Worm (Caenorhabditis elegans) whole organism, L2 larva: ENCODE measurements around the gene strd-1.

ENCODE experiments used
- C34F6.9 ChIP-seq: fragments of 150-350 bp; optimal IDR thresholded peaks from 2 replicates; lab custom pipeline; 2014; ENCODE audit warnings: missing biosample characterization, missing genetic modification characterization
- R02D3.7 ChIP-seq: fragments of 150-350 bp; optimal IDR thresholded peaks from 2 replicates; lab custom pipeline; 2014; ENCODE audit warnings: missing biosample characterization, missing genetic modification characterization
- ZK546.5 ChIP-seq: sonication (generic microtip); optimal IDR thresholded peaks from 2 replicates; lab custom pipeline; 2017; ENCODE audit warnings: missing biosample characterization, missing genetic modification characterization
- alr-1 ChIP-seq: fragments of 150-350 bp; optimal IDR thresholded peaks from 2 replicates; lab custom pipeline; 2014; ENCODE audit warnings: missing biosample characterization, missing genetic modification characterization
- aly-2 ChIP-seq: fragments of 150-350 bp; optimal IDR thresholded peaks from 2 replicates; lab custom pipeline; 2014; ENCODE audit warnings: missing biosample characterization, missing genetic modification characterization
- blmp-1 ChIP-seq: sonication (generic microtip); optimal IDR thresholded peaks from 2 replicates; lab custom pipeline; 2017; ENCODE audit warnings: missing genetic modification characterization, mild to moderate bottlenecking, missing compliant biosample characterization, antibody characterized with exemption, moderate library complexity; ENCODE audit not compliant: insufficient read depth
- ceh-16 ChIP-seq: fragments of 150-350 bp; optimal IDR thresholded peaks from 2 replicates; lab custom pipeline; 2014; ENCODE audit warnings: missing biosample characterization, missing genetic modification characterization
- crh-2 ChIP-seq: sonication (generic microtip); optimal IDR thresholded peaks from 2 replicates; lab custom pipeline; 2017; ENCODE audit warnings: missing biosample characterization, missing genetic modification characterization
- egl-27 ChIP-seq: sonication (generic microtip); optimal IDR thresholded peaks from 3 replicates; lab custom pipeline; 2017; ENCODE audit warnings: missing biosample characterization, missing genetic modification reagents, missing genetic modification characterization
- elt-1 ChIP-seq: fragments of 150-350 bp; optimal IDR thresholded peaks from 2 replicates; lab custom pipeline; 2014; ENCODE audit warnings: missing biosample characterization, missing genetic modification characterization
- elt-3 ChIP-seq: sonication (generic microtip); optimal IDR thresholded peaks from 2 replicates; lab custom pipeline; 2017; ENCODE audit warnings: missing biosample characterization, missing genetic modification characterization
- gmeb-1 ChIP-seq: fragments of 150-350 bp; optimal IDR thresholded peaks from 2 replicates; lab custom pipeline; 2014; ENCODE audit warnings: missing biosample characterization, missing genetic modification characterization
- lin-11 ChIP-seq: fragments of 150-350 bp; sonication (generic microtip); optimal IDR thresholded peaks from 2 replicates; lab custom pipeline; 2014; ENCODE audit warnings: missing biosample characterization, missing genetic modification characterization, inconsistent platforms, mixed read lengths
- lin-13 ChIP-seq: fragments of 150-350 bp; optimal IDR thresholded peaks from 2 replicates; lab custom pipeline; 2014; ENCODE audit warnings: missing biosample characterization, missing genetic modification reagents, missing genetic modification characterization
- lsy-2 ChIP-seq, 2 experiments: fragments of 150-350 bp in 1 of 2; sonication (generic microtip) in 1 of 2; optimal IDR thresholded peaks; 2 replicates each; lab custom pipeline; 2014 to 2017; ENCODE audit warnings: missing biosample characterization in 2 of 2, missing genetic modification characterization in 2 of 2
- mab-5 ChIP-seq: fragments of 150-350 bp; optimal IDR thresholded peaks from 2 replicates; lab custom pipeline; 2014; ENCODE audit warnings: missing biosample characterization, missing genetic modification characterization
- mbf-1 ChIP-seq: sonication (generic microtip); optimal IDR thresholded peaks from 2 replicates; lab custom pipeline; 2017; ENCODE audit warnings: missing biosample characterization, missing genetic modification characterization
- mdl-1 ChIP-seq, 2 experiments: fragments of 150-350 bp in 1 of 2; sonication (generic microtip) in 1 of 2; optimal IDR thresholded peaks; 2 replicates each; lab custom pipeline; 2017; ENCODE audit warnings: missing biosample characterization in 2 of 2, missing genetic modification characterization in 2 of 2
- nhr-10 ChIP-seq: sonication (generic microtip); optimal IDR thresholded peaks from 2 replicates; lab custom pipeline; 2017; ENCODE audit warnings: missing biosample characterization, missing genetic modification characterization
- nhr-11 ChIP-seq: fragments of 150-350 bp; optimal IDR thresholded peaks from 2 replicates; lab custom pipeline; 2014; ENCODE audit warnings: missing biosample characterization, missing genetic modification characterization
- nhr-12 ChIP-seq: fragments of 150-350 bp; optimal IDR thresholded peaks from 2 replicates; lab custom pipeline; 2014; ENCODE audit warnings: missing biosample characterization, missing genetic modification characterization
- nhr-129 ChIP-seq: fragments of 150-350 bp; optimal IDR thresholded peaks from 2 replicates; lab custom pipeline; 2014; ENCODE audit warnings: missing biosample characterization, missing genetic modification characterization
- nhr-21 ChIP-seq: fragments of 150-350 bp; optimal IDR thresholded peaks from 2 replicates; lab custom pipeline; 2014; ENCODE audit warnings: missing biosample characterization, missing genetic modification characterization
- nhr-25 ChIP-seq: fragments of 150-350 bp; sonication (generic microtip); optimal IDR thresholded peaks from 3 replicates; lab custom pipeline; 2014; ENCODE audit warnings: missing biosample characterization, missing genetic modification characterization
- nhr-6 ChIP-seq: fragments of 150-350 bp; optimal IDR thresholded peaks from 2 replicates; lab custom pipeline; 2014; ENCODE audit warnings: missing biosample characterization, missing genetic modification characterization
- peb-1 ChIP-seq: fragments of 150-350 bp; optimal IDR thresholded peaks from 2 replicates; lab custom pipeline; 2014; ENCODE audit warnings: missing biosample characterization, missing genetic modification characterization
- sem-4 ChIP-seq: fragments of 150-350 bp; optimal IDR thresholded peaks from 2 replicates; lab custom pipeline; 2014; ENCODE audit warnings: missing biosample characterization, missing genetic modification reagents, missing genetic modification characterization
- skn-1 ChIP-seq: sonication (generic microtip); optimal IDR thresholded peaks from 2 replicates; lab custom pipeline; 2017; ENCODE audit warnings: missing biosample characterization, missing genetic modification characterization
- sma-3 ChIP-seq: sonication (generic microtip); optimal IDR thresholded peaks from 2 replicates; lab custom pipeline; 2016; ENCODE audit warnings: missing genetic modification reagents, missing genetic modification characterization, missing compliant biosample characterization
- sma-9 ChIP-seq, 2 experiments: fragments of 150-350 bp in 1 of 2; sonication (generic microtip) in 1 of 2; optimal IDR thresholded peaks; 2 replicates each; lab custom pipeline; 2014 to 2016; ENCODE audit warnings: missing genetic modification characterization in 2 of 2, mild to moderate bottlenecking in 1 of 2, missing biosample characterization in 1 of 2, missing compliant biosample characterization in 1 of 2, missing genetic modification reagents in 1 of 2, moderate library complexity in 1 of 2
- unc-39 ChIP-seq: fragments of 150-350 bp; optimal IDR thresholded peaks from 2 replicates; lab custom pipeline; 2014; ENCODE audit warnings: missing biosample characterization, missing genetic modification characterization
- unc-55 ChIP-seq: fragments of 150-350 bp; sonication (generic microtip); optimal IDR thresholded peaks from 3 replicates; lab custom pipeline; 2014; ENCODE audit warnings: missing biosample characterization, missing genetic modification reagents, missing genetic modification characterization
- unc-62 ChIP-seq: fragments of 150-350 bp; optimal IDR thresholded peaks from 2 replicates; lab custom pipeline; 2014; ENCODE audit warnings: missing biosample characterization, missing genetic modification reagents, missing genetic modification characterization
- zag-1 ChIP-seq: fragments of 150-350 bp; optimal IDR thresholded peaks from 2 replicates; lab custom pipeline; 2014; ENCODE audit warnings: missing biosample characterization, missing genetic modification characterization
- ztf-1 ChIP-seq: fragments of 200-800 bp; sonication (Bioruptor generic); conservative IDR thresholded peaks from 2 replicates; pipeline ENCODE4 v1.3.6; 2022; ENCODE audit warnings: missing genetic modification characterization, missing compliant biosample characterization
- ztf-11 ChIP-seq: sonication (generic microtip); optimal IDR thresholded peaks from 2 replicates; lab custom pipeline; 2017; ENCODE audit warnings: missing biosample characterization, missing genetic modification characterization
- ztf-4 ChIP-seq: fragments of 150-350 bp; optimal IDR thresholded peaks from 2 replicates; lab custom pipeline; 2014; ENCODE audit warnings: missing biosample characterization, missing genetic modification characterization

strd-1 gene

ce11 chrIII:10921474-10921873, 25.8 kb upstream of the strd-1 start:
- TF ChIP-seq nhr-6 (tag; lab: Kevin White, UChicago) (no peak), ztf-1 (GFP tag; lab: Robert Waterston, UW) (no peak), mab-5 (tag; lab: Kevin White, UChicago) (no peak), blmp-1 (tag; lab: Kevin White, UChicago) (no peak), aly-2 (no peak), nhr-12 (no peak)

ce11 chrIII:10923539-10923938, 23.7 kb upstream of the strd-1 start:
- TF ChIP-seq ZK546.5, result no peak
- TF ChIP-seq gmeb-1 (tag; lab: Kevin White, UChicago), result no peak
- TF ChIP-seq zag-1 (tag; lab: Kevin White, UChicago), result no peak
- no peak for TF ChIP-seq nhr-6 (tag; lab: Kevin White, UChicago)
- TF ChIP-seq nhr-21 (tag; lab: Kevin White, UChicago), result no peak
- TF ChIP-seq lin-13 (GFP tag; lab: Kevin White, UChicago), result no peak
- no peak for TF ChIP-seq ztf-1 (GFP tag; lab: Robert Waterston, UW)
- TF ChIP-seq alr-1, result no peak
- no peak for TF ChIP-seq elt-1
- TF ChIP-seq peb-1 (tag; lab: Kevin White, UChicago), result no peak
- no peak for TF ChIP-seq nhr-25 (tag; lab: Kevin White, UChicago)
- TF ChIP-seq skn-1 (tag; lab: Kevin White, UChicago), result no peak
- TF ChIP-seq mbf-1, result no peak
- TF ChIP-seq mab-5 (tag; lab: Kevin White, UChicago), result no peak
- no peak for TF ChIP-seq aly-2

DNA sequence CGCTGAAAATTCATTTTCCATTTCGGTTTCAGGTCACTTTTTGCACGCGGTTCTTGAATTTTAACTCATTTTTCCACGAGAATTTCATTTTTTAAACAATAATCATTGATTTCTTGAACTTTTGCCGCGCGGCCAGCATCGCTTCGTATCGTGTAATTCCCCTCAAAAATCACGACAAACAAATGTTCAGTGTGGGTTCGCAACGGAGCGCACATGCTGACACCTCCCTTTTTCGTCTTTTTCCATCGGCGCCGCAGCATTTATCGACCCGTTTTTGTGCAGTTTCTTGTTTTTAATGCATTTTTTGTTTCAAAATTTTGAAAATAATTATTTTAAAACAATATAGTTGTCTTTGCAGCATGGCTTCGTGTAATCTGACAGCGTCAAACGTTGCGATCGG, 16.4 kb upstream of the strd-1 start, which contains the start of gene M142.5:
Gene M142.5, plus strand, starts transcription at position 352 of the 400 bp plus-strand sequence.
- TF ChIP-seq sma-3 (GFP tag; lab: Kevin White, UChicago) (peak; percentile 22), unc-55 (GFP tag; lab: Kevin White, UChicago) (peak; percentile 39), mdl-1 (tag; optimal IDR thresholded peaks at IDR 0.05; lab: Kevin White, UChicago) (no peak), C34F6.9 (tag; lab: Kevin White, UChicago) (peak; percentile 47), nhr-6 (tag; lab: Kevin White, UChicago) (no peak), ztf-1 (GFP tag; lab: Robert Waterston, UW) (no peak), nhr-12 (no peak), unc-62 (GFP tag; lab: Kevin White, UChicago) (no peak), lsy-2 (tag; optimal IDR thresholded peaks at IDR 0.05; lab: Kevin White, UChicago) (peak in 1 of 2 experiments; percentile 34), nhr-21 (tag; lab: Kevin White, UChicago) (no peak), sma-9 (GFP tag; optimal IDR thresholded peaks at IDR 0.05; lab: Kevin White, UChicago) (no peak), sma-9 (tag; optimal IDR thresholded peaks at IDR 0.05; lab: Kevin White, UChicago) (no peak), gmeb-1 (tag; lab: Kevin White, UChicago) (no peak)
- TF ChIP-seq, all 48 proteins: peak for 4

DNA sequence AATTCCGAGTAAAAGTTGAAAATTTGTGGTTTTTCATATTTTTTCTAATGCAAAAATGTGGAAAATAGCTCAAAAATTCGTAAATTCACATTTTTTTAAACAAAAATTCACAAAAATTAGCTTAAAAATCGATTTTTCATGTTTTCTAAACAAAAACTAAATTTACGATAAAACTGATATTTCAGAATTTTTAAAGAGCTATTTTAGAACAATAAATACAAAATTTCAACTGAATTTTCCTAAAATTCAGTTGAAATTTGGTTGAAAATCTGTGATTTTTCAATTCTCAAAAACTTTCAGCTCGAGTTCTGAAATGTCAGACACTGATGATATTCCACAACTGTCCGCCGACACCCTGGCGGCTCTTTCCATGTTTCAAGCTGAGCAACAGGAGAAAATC, 13.9 kb upstream of the strd-1 start, which contains the start of gene M142.8:
Gene M142.8, plus strand, starts transcription at position 301 of the 400 bp plus-strand sequence.
- TF ChIP-seq skn-1 (tag; lab: Kevin White, UChicago) (no peak), sem-4 (no peak), unc-39 (tag; lab: Kevin White, UChicago) (no peak), nhr-21 (tag; lab: Kevin White, UChicago) (no peak), crh-2 (tag; lab: Kevin White, UChicago) (no peak), ztf-11 (tag; lab: Kevin White, UChicago) (no peak), ceh-16 (tag; lab: Kevin White, UChicago) (no peak), mbf-1 (no peak), nhr-11 (tag; lab: Kevin White, UChicago) (no peak)

ce11 chrIII:10935944-10936343, 11.3 kb upstream of the strd-1 start, which contains the start of gene rle-1:
Gene rle-1, plus strand, starts transcription at chrIII:10936244.
- TF ChIP-seq egl-27, result no peak
- no peak for TF ChIP-seq nhr-129 (tag; lab: Kevin White, UChicago)
- no peak for TF ChIP-seq nhr-6 (tag; lab: Kevin White, UChicago)
- TF ChIP-seq crh-2 (tag; lab: Kevin White, UChicago), result no peak
- no peak for TF ChIP-seq ztf-1 (GFP tag; lab: Robert Waterston, UW)
- TF ChIP-seq mab-5 (tag; lab: Kevin White, UChicago), result no peak
- no peak for TF ChIP-seq nhr-10
- TF ChIP-seq lin-11 (tag; lab: Kevin White, UChicago), result no peak
- no peak for TF ChIP-seq elt-3 (tag; lab: Kevin White, UChicago)
- no peak for TF ChIP-seq nhr-25 (tag; lab: Kevin White, UChicago)
- TF ChIP-seq mbf-1, result no peak
- TF ChIP-seq R02D3.7 (tag; lab: Kevin White, UChicago), result no peak
- TF ChIP-seq blmp-1 (tag; lab: Kevin White, UChicago), result no peak
- no peak for TF ChIP-seq peb-1 (tag; lab: Kevin White, UChicago)
- TF ChIP-seq ztf-4, result no peak
- no peak for TF ChIP-seq unc-39 (tag; lab: Kevin White, UChicago)
